Fruit fly (Drosophila melanogaster) whole organism, prepupa: Measurements from ENCODE around the gene CG16965.

ENCODE experiments used
- CG10631 ChIP-seq: fragments of 200-800 bp; sonication (Bioruptor generic); optimal IDR thresholded peaks from 2 replicates; lab custom pipeline; 2016; ENCODE audit warnings: missing biosample characterization, missing genetic modification characterization
- CG10669 ChIP-seq: fragments of 200-800 bp; sonication (Bioruptor generic); optimal IDR thresholded peaks from 3 replicates; lab custom pipeline; 2018; ENCODE audit warnings: missing biosample characterization, mild to moderate bottlenecking, missing genetic modification characterization, moderate library complexity
- CG11902 ChIP-seq: fragments of 200-800 bp; sonication (Bioruptor generic); optimal IDR thresholded peaks from 3 replicates; lab custom pipeline; 2016; ENCODE audit warnings: missing biosample characterization, missing genetic modification characterization
- CG9139 ChIP-seq: fragments of 200-800 bp; sonication (Bioruptor generic); optimal IDR thresholded peaks from 3 replicates; lab custom pipeline; 2017; ENCODE audit warnings: missing biosample characterization, mild to moderate bottlenecking, missing genetic modification characterization
- Eip78C ChIP-seq: fragments of 200-800 bp; sonication (Bioruptor generic); peaks from one replicate; lab custom pipeline; 2016; ENCODE audit warnings: missing biosample characterization, missing genetic modification characterization
- Lpt ChIP-seq: fragments of 200-800 bp; sonication (Bioruptor generic); optimal IDR thresholded peaks from 3 replicates; lab custom pipeline; 2016; ENCODE audit warnings: missing biosample characterization, missing genetic modification characterization
- Sox15 ChIP-seq: fragments of 200-800 bp; sonication (Bioruptor generic); optimal IDR thresholded peaks from 3 replicates; lab custom pipeline; 2016; ENCODE audit warnings: missing biosample characterization, missing genetic modification characterization
- eg ChIP-seq: fragments of 200-800 bp; sonication (Bioruptor generic); IDR thresholded peaks from 3 replicates; pipeline ENCODE4 v1.3.6; 2022; ENCODE audit warnings: missing biosample characterization, missing genetic modification characterization
- fd59A ChIP-seq: fragments of 200-800 bp; sonication (Bioruptor generic); optimal IDR thresholded peaks from 2 replicates; lab custom pipeline; 2017; ENCODE audit warnings: missing biosample characterization, mild to moderate bottlenecking, missing genetic modification characterization, missing genetic modification reagents
- svp ChIP-seq: fragments of 200-800 bp; sonication (Bioruptor generic); peaks from one replicate; lab custom pipeline; 2016; ENCODE audit warnings: missing biosample characterization, missing genetic modification characterization

DNA sequence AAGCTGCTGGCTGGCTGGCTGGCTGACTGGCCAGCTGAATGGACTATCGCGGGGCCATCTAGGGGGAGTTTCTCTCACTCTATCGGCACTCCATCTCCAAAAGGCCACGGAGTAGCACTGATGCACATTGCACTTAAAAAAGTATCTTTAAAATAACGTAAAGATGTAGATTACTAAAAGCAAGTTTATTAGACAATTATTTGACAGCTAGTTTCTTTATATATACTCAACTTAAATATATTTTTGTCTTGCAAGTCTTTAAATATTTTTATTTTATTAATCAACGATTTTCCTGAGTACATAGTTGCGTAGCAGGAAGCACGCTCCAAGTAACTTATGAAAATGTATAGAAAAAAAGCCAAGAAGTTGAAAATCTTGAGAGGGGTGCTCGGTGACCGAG is 4.4 kb upstream of the CG16965 start:
- TF ChIP-seq Lpt (GFP tag; lab: Kevin White, UChicago) (no peak), eg (peak; percentile 52; the same call in 2 of the 3 replicates), CG11902 (GFP tag; lab: Kevin White, UChicago) (no peak), CG9139 (GFP tag; lab: Kevin White, UChicago) (no peak), CG10631 (GFP tag; lab: Kevin White, UChicago) (no peak), Sox15 (GFP tag; lab: Kevin White, UChicago) (no peak), Eip78C (GFP tag; lab: Kevin White, UChicago) (peak; percentile 64), fd59A (no peak), CG10669 (GFP tag; lab: Kevin White, UChicago) (no peak), svp (GFP tag; lab: Kevin White, UChicago) (no peak)
